Fruit fly (Drosophila melanogaster) whole organism, wandering third instar larva: Measurements from ENCODE around the gene CG18596.

Source experiments
- CG32264 ChIP-seq: fragments of 200-800 bp; sonication (Bioruptor generic); optimal IDR thresholded peaks from 2 replicates; lab custom pipeline; 2016; ENCODE audit warnings: missing biosample characterization, missing genetic modification characterization
- CG9705 ChIP-seq: fragments of 200-800 bp; sonication (Bioruptor generic); optimal IDR thresholded peaks from 2 replicates; lab custom pipeline; 2018; ENCODE audit warnings: missing biosample characterization, mild to moderate bottlenecking, missing genetic modification characterization
- CrebA ChIP-seq: fragments of 200-800 bp; sonication (Bioruptor generic); optimal IDR thresholded peaks from 2 replicates; lab custom pipeline; 2016; ENCODE audit warnings: missing biosample characterization, mild to moderate bottlenecking, missing genetic modification characterization, borderline replicate concordance
- Dfd ChIP-seq: fragments of >200 bp; optimal IDR thresholded peaks from 2 replicates; lab custom pipeline; 2017; ENCODE audit warnings: missing biosample characterization, missing genetic modification characterization
- Dif ChIP-seq: fragments of 200-275, 200-300 bp; sonication (Bioruptor generic); optimal IDR thresholded peaks from 2 replicates; lab custom pipeline; 2018; ENCODE audit warnings: missing biosample characterization, missing genetic modification characterization; ENCODE audit not compliant: partially characterized antibody
- Hnf4 ChIP-seq: fragments of 200-800 bp; sonication (Bioruptor generic); optimal IDR thresholded peaks from 2 replicates; lab custom pipeline; 2016; ENCODE audit warnings: missing biosample characterization, mild to moderate bottlenecking, missing genetic modification characterization
- Hr78 ChIP-seq: fragments of >200 bp; optimal IDR thresholded peaks from 2 replicates; lab custom pipeline; 2017; ENCODE audit warnings: missing biosample characterization, missing genetic modification characterization
- Hr83 ChIP-seq: fragments of 200-300 bp; sonication (Bioruptor generic); optimal IDR thresholded peaks from 2 replicates; lab custom pipeline; 2016; ENCODE audit warnings: missing biosample characterization, mild to moderate bottlenecking, missing genetic modification characterization, moderate library complexity; ENCODE audit not compliant: poor library complexity, severe bottlenecking
- Jra ChIP-seq: sonication (Bioruptor generic); optimal IDR thresholded peaks from 2 replicates; lab custom pipeline; 2016; ENCODE audit warnings: missing biosample characterization, missing genetic modification characterization
- Mio ChIP-seq: sonication (Bioruptor generic); optimal IDR thresholded peaks from 2 replicates; lab custom pipeline; 2016; ENCODE audit warnings: missing biosample characterization, missing genetic modification characterization
- Myc ChIP-seq: fragments of >200 bp; optimal IDR thresholded peaks from 2 replicates; lab custom pipeline; 2017
- N ChIP-seq: fragments of >200 bp; optimal IDR thresholded peaks from 2 replicates; lab custom pipeline; 2018; ENCODE audit warnings: missing biosample characterization, missing external identifiers, missing genetic modification characterization
- OdsH ChIP-seq: fragments of 200-800 bp; sonication (Bioruptor generic); optimal IDR thresholded peaks from 2 replicates; lab custom pipeline; 2016; ENCODE audit warnings: missing biosample characterization, mild to moderate bottlenecking, missing genetic modification characterization
- Rel ChIP-seq, 2 experiments: fragments of 200-800 bp; sonication (Bioruptor generic) in 1 of 2; optimal IDR thresholded peaks; 2 replicates in 1 of 2; 3 replicates in 1 of 2; lab custom pipeline; 2016 to 2019; ENCODE audit warnings: mild to moderate bottlenecking in 2 of 2, missing biosample characterization in 2 of 2, missing genetic modification characterization in 2 of 2, moderate library complexity in 1 of 2
- Sp1 ChIP-seq: fragments of 200-800 bp; sonication (Bioruptor generic); optimal IDR thresholded peaks from 3 replicates; lab custom pipeline; 2019; ENCODE audit warnings: missing biosample characterization, mild to moderate bottlenecking, missing genetic modification characterization, moderate library complexity
- Vsx2 ChIP-seq: fragments of 200-300, 225-300 bp; sonication (Bioruptor generic); optimal IDR thresholded peaks from 2 replicates; lab custom pipeline; 2018; ENCODE audit warnings: missing biosample characterization, missing genetic modification characterization; ENCODE audit not compliant: partially characterized antibody
- brk ChIP-seq: fragments of 200-800 bp; sonication (Bioruptor generic); optimal IDR thresholded peaks from 2 replicates; lab custom pipeline; 2016; ENCODE audit warnings: missing biosample characterization, mild to moderate bottlenecking, missing genetic modification characterization
- dl ChIP-seq, 2 experiments: fragments of 175-275, 200-275 bp in 1 of 2; fragments of 200-275 bp in 1 of 2; sonication (Bioruptor generic); optimal IDR thresholded peaks; lab custom pipeline; 2018; ENCODE audit warnings: mild to moderate bottlenecking in 2 of 2, missing biosample characterization in 2 of 2, missing genetic modification characterization in 2 of 2, moderate library complexity in 2 of 2; ENCODE audit not compliant: partially characterized antibody in 2 of 2, insufficient read depth in 1 of 2
- dmrt93B ChIP-seq: fragments of 200-800 bp; sonication (Bioruptor generic); optimal IDR thresholded peaks from 2 replicates; lab custom pipeline; 2018; ENCODE audit warnings: missing biosample characterization, mild to moderate bottlenecking, missing genetic modification characterization
- dsf ChIP-seq: sonication (Bioruptor generic); optimal IDR thresholded peaks from 2 replicates; lab custom pipeline; 2016; ENCODE audit warnings: missing biosample characterization, missing genetic modification characterization, borderline replicate concordance
- ey ChIP-seq: fragments of 200-800 bp; sonication (Bioruptor generic); optimal IDR thresholded peaks from 2 replicates; lab custom pipeline; 2016; ENCODE audit warnings: missing biosample characterization, missing genetic modification characterization
- foxo ChIP-seq, 2 experiments: fragments of 200-800 bp; sonication (Bioruptor generic); optimal IDR thresholded peaks; 2 replicates in 1 of 2; 3 replicates in 1 of 2; lab custom pipeline; 2016 to 2017; ENCODE audit warnings: missing biosample characterization in 2 of 2, missing genetic modification characterization in 2 of 2
- fru ChIP-seq: fragments of 200-800 bp; sonication (Bioruptor generic); optimal IDR thresholded peaks from 3 replicates; lab custom pipeline; 2016; ENCODE audit warnings: missing biosample characterization, mild to moderate bottlenecking, missing genetic modification characterization
- h ChIP-seq: fragments of 200-800 bp; sonication (Bioruptor generic); optimal IDR thresholded peaks from 3 replicates; lab custom pipeline; 2016; ENCODE audit warnings: missing biosample characterization, mild to moderate bottlenecking, missing genetic modification characterization
- rgr ChIP-seq: fragments of 200-800 bp; sonication (Bioruptor generic); optimal IDR thresholded peaks from 3 replicates; lab custom pipeline; 2016; ENCODE audit warnings: missing biosample characterization, mild to moderate bottlenecking, missing genetic modification characterization
- sage ChIP-seq: fragments of 200-800 bp; sonication (Bioruptor generic); optimal IDR thresholded peaks from 2 replicates; lab custom pipeline; 2016; ENCODE audit warnings: missing biosample characterization, mild to moderate bottlenecking, missing genetic modification characterization
- sv ChIP-seq: fragments of 200-800 bp; sonication (Bioruptor generic); optimal IDR thresholded peaks from 3 replicates; lab custom pipeline; 2016; ENCODE audit warnings: missing biosample characterization, missing genetic modification characterization
- woc ChIP-seq: sonication (Bioruptor generic); optimal IDR thresholded peaks from 2 replicates; lab custom pipeline; 2016; ENCODE audit warnings: missing biosample characterization, mild to moderate bottlenecking, missing genetic modification characterization

The CG18596 gene

DNA sequence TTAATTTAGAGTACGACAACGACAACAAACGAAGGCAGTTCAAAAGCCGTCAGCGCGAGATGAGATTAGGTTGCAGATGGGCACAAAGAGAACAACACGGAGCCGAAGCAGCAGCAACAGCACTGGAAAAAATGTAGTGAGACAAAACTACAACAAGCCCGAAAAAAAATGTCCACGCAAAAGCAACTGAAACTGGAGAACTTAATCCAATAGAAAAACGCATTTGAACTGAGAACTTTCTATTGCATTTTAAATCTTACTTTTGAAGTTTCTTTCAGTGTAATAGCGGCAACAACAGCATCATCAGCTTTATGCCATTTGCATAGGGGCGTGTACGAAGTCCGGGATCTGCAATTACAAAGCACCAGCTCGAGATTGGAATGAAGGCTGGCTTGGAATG lies 36.2 kb upstream of the CG18596 start (continued):
- TF ChIP-seq Dif: no peak
- TF ChIP-seq CG9705: peak; percentile 17
- no peak for TF ChIP-seq Vsx2 (GFP tag; lab: Kevin White, UChicago)
- TF ChIP-seq OdsH (GFP tag; lab: Kevin White, UChicago): peak; percentile 46
- no peak for TF ChIP-seq sage (GFP tag; lab: Kevin White, UChicago)
- no peak for TF ChIP-seq CG32264 (GFP tag; lab: Kevin White, UChicago)
- TF ChIP-seq Rel (GFP tag; optimal IDR thresholded peaks at IDR 0.05; lab: Kevin White, UChicago): no peak
- no peak for TF ChIP-seq Rel (tag; optimal IDR thresholded peaks at IDR 0.05; lab: Kevin White, UChicago)
- TF ChIP-seq Myc (lab: Kevin White, UChicago): no peak
- no peak for TF ChIP-seq brk
- TF ChIP-seq woc (GFP tag; lab: Kevin White, UChicago): peak; percentile 16
- TF ChIP-seq rgr: peak; percentile 47
- TF ChIP-seq N: no peak
- TF ChIP-seq Hnf4 (GFP tag; lab: Kevin White, UChicago): peak; percentile 55

dm6 chr3R:22340207-22340606 lies 35.5 kb upstream of the CG18596 start, which contains the start of gene CG5388:
CG5388 (minus strand) TSS chr3R:22340307.
- TF ChIP-seq CG9705: no peak

DNA sequence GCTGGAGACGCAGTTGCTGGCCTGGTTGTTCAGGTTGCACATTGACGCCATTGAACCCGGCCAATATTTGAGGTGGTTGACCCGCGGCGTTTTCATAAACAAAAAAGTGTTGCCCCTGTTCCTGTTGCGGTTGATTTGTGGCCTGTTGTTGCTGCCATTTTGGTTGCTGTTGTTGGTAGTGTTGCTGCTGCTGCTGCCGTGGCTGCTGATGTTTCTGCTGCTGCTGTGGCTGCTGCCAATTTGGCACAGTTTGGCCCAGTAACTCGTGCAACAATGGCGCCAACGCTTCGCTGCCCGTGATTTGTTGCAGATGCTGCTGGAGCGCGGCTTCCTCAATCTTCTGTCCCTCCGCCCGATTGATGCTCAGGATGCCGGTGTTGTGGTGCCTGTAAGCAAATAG lies 34.1 kb upstream of the CG18596 start:
- TF ChIP-seq Dfd (GFP tag; lab: Kevin White, UChicago) (peak; percentile 74), dsf (no peak), Hr78 (GFP tag; lab: Kevin White, UChicago) (no peak)

- TF ChIP-seq CrebA (GFP tag; lab: Kevin White, UChicago): no peak
- TF ChIP-seq rgr: no peak
- no peak for TF ChIP-seq CG9705
- no peak for TF ChIP-seq sage (GFP tag; lab: Kevin White, UChicago)
- no peak for TF ChIP-seq fru (GFP tag; lab: Kevin White, UChicago)
- TF ChIP-seq Jra (GFP tag; lab: Kevin White, UChicago): no peak
- no peak for TF ChIP-seq foxo (GFP tag; optimal IDR thresholded peaks at IDR 0.05; lab: Kevin White, UChicago)
- TF ChIP-seq Hnf4 (GFP tag; lab: Kevin White, UChicago): no peak
- TF ChIP-seq Hr78 (GFP tag; lab: Kevin White, UChicago): no peak
- TF ChIP-seq sv (GFP tag; lab: Kevin White, UChicago): no peak
- no peak for TF ChIP-seq dmrt93B (GFP tag; lab: Kevin White, UChicago)
- TF ChIP-seq Hr83 (GFP tag; lab: Kevin White, UChicago): no peak
- no peak for TF ChIP-seq Vsx2 (GFP tag; lab: Kevin White, UChicago)
- no peak for TF ChIP-seq dl (GFP tag; optimal IDR thresholded peaks at IDR 0.05; lab: Kevin White, UChicago; ENCODE audit: insufficient read depth in 1 of 2, partially characterized antibody in 2 of 2)
- TF ChIP-seq, all 38 proteins: peak for 0
Measured at dm6 chr3R:22342151-22342550, 33.6 kb upstream of the CG18596 start, which contains the start of gene CG5386. CG5386 (minus strand) TSS chr3R:22342251.

DNA sequence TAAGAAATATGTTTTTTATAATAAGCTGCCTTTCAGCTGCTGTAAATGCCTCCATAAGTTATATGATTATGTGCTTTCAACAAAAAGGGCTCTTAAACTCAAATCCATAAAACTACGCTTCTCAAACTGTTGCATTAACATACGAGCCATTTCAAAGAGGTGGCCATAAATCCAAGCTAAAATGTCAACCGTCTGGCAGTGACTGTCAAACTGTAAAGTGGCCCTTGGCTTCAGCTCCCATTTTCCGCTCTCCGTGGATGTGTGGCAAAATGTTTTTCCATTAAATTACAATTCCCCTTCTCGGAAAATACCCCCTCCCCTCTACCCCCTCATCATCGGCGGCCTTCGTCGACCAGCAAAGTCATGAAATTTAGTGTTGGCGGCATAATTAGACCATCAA lies 33.0 kb upstream of the CG18596 start:
- TF ChIP-seq Hr78 (GFP tag; lab: Kevin White, UChicago) (no peak), Mio (GFP tag; lab: Kevin White, UChicago) (no peak), Sp1 (GFP tag; lab: Kevin White, UChicago) (no peak), ey (GFP tag; lab: Kevin White, UChicago) (no peak), dsf (no peak)
- TF ChIP-seq, all 38 proteins: peak for 0

DNA sequence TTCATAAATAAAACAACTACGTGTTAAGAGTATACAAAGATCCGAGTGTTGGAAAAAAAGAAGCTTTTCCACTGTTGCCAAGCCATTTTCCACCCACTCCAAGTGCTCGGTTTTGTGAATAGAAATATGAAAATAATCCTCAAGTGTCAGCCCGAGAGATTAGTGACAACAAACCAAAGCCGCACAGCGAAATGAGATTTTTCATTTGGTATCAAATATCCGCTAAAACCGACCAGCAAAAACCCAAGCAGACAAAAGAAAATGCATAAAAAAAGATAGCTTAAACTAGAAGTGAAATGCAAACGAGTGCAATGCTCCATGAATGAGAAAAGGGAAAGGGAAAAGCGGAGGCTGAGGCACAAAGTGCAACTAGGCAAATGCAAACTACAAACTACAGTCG lies 24.3 kb upstream of the CG18596 start, which contains the start of gene rdhB:
rdhB (plus strand) TSS at position 301 of the 400 bp plus-strand sequence.
- no peak for TF ChIP-seq h (GFP tag; lab: Kevin White, UChicago)
